Fruit fly (Drosophila melanogaster) whole organism, prepupa: ENCODE measurements around the gene CG13998.
A peak's percentile ranks its signal among the peaks of the same experiment; 100 is the strongest.

Experiments
- Blimp-1 ChIP-seq: fragments of 200-800 bp; sonication (Bioruptor generic); optimal IDR thresholded peaks from 3 replicates; lab custom pipeline; 2017; ENCODE audit warnings: missing biosample characterization, missing genetic modification characterization, mild to moderate bottlenecking, moderate library complexity, missing genetic modification reagents
- CG10669 ChIP-seq: fragments of 200-800 bp; sonication (Bioruptor generic); optimal IDR thresholded peaks from 3 replicates; lab custom pipeline; 2018; ENCODE audit warnings: missing biosample characterization, mild to moderate bottlenecking, missing genetic modification characterization, moderate library complexity
- CG11762 ChIP-seq: fragments of 200-800 bp; sonication (Bioruptor generic); optimal IDR thresholded peaks from 3 replicates; lab custom pipeline; 2016; ENCODE audit warnings: missing biosample characterization, missing genetic modification characterization; ENCODE audit not compliant: insufficient read depth
- CG11902 ChIP-seq: fragments of 200-800 bp; sonication (Bioruptor generic); optimal IDR thresholded peaks from 3 replicates; lab custom pipeline; 2016; ENCODE audit warnings: missing biosample characterization, missing genetic modification characterization
- CG15336 ChIP-seq: fragments of 200-800 bp; sonication (Bioruptor generic); IDR thresholded peaks from 2 replicates; pipeline ENCODE4 v1.3.6; 2022; ENCODE audit warnings: missing biosample characterization, missing genetic modification characterization
- CG1621 ChIP-seq: fragments of 200-800 bp; sonication (Bioruptor generic); optimal IDR thresholded peaks from 3 replicates; lab custom pipeline; 2018; ENCODE audit warnings: missing biosample characterization, mild to moderate bottlenecking, missing genetic modification characterization
- CG16779 ChIP-seq: fragments of 200-800 bp; sonication (Bioruptor generic); optimal IDR thresholded peaks from 3 replicates; lab custom pipeline; 2017; ENCODE audit warnings: missing biosample characterization, mild to moderate bottlenecking, missing genetic modification characterization
- CG31627 ChIP-seq: fragments of 200-800 bp; sonication (Bioruptor generic); optimal IDR thresholded peaks from 3 replicates; lab custom pipeline; 2016; ENCODE audit warnings: missing biosample characterization, missing genetic modification characterization
- CG32006 ChIP-seq: fragments of 200-800 bp; sonication (Bioruptor generic); optimal IDR thresholded peaks from 3 replicates; lab custom pipeline; 2017; ENCODE audit warnings: missing biosample characterization, mild to moderate bottlenecking, missing genetic modification characterization
- CG34406 ChIP-seq: fragments of 200-800 bp; sonication (Bioruptor generic); optimal IDR thresholded peaks from 3 replicates; lab custom pipeline; 2016; ENCODE audit warnings: missing biosample characterization, missing genetic modification characterization
- CG3919 ChIP-seq: fragments of 200-800 bp; sonication (Bioruptor generic); optimal IDR thresholded peaks from 3 replicates; lab custom pipeline; 2016; ENCODE audit warnings: missing biosample characterization, missing genetic modification characterization
- CG4318 ChIP-seq: fragments of 200-800 bp; sonication (Bioruptor generic); optimal IDR thresholded peaks from 3 replicates; lab custom pipeline; 2017; ENCODE audit warnings: missing biosample characterization, mild to moderate bottlenecking, missing genetic modification characterization
- CG6808 ChIP-seq: fragments of 200-800 bp; sonication (Bioruptor generic); optimal IDR thresholded peaks from 3 replicates; lab custom pipeline; 2017; ENCODE audit warnings: missing biosample characterization, missing genetic modification characterization, mild to moderate bottlenecking, moderate library complexity, missing genetic modification reagents
- CG6854 ChIP-seq: fragments of 200-800 bp; sonication (Bioruptor generic); optimal IDR thresholded peaks from 2 replicates; lab custom pipeline; 2017; ENCODE audit warnings: missing biosample characterization, mild to moderate bottlenecking, missing genetic modification characterization
- CG7368 ChIP-seq: fragments of 200-800 bp; sonication (Bioruptor generic); optimal IDR thresholded peaks from 3 replicates; lab custom pipeline; 2016; ENCODE audit warnings: missing biosample characterization, missing genetic modification characterization
- CG8119 ChIP-seq: fragments of 200-800 bp; sonication (Bioruptor generic); IDR thresholded peaks from 3 replicates; pipeline ENCODE4 v1.3.6; 2022; ENCODE audit warnings: missing biosample characterization, missing genetic modification characterization
- CG8319 ChIP-seq: fragments of 200-800 bp; sonication (Bioruptor generic); optimal IDR thresholded peaks from 3 replicates; lab custom pipeline; 2016; ENCODE audit warnings: missing biosample characterization, missing genetic modification characterization
- CG8632 ChIP-seq: fragments of 200-800 bp; sonication (Bioruptor generic); optimal IDR thresholded peaks from 3 replicates; lab custom pipeline; 2016; ENCODE audit warnings: missing biosample characterization, missing genetic modification characterization
- Eip75B ChIP-seq: fragments of 200-800 bp; sonication (Bioruptor generic); optimal IDR thresholded peaks from 3 replicates; lab custom pipeline; 2016; ENCODE audit warnings: missing biosample characterization, missing genetic modification characterization
- Eip78C ChIP-seq: fragments of 200-800 bp; sonication (Bioruptor generic); peaks from one replicate; lab custom pipeline; 2016; ENCODE audit warnings: missing biosample characterization, missing genetic modification characterization
- Eip93F ChIP-seq: fragments of 200-800 bp; sonication (Bioruptor generic); optimal IDR thresholded peaks from 2 replicates; lab custom pipeline; 2016; ENCODE audit warnings: missing biosample characterization, mild to moderate bottlenecking, missing genetic modification characterization
- Ets96B ChIP-seq: fragments of 200-800 bp; optimal IDR thresholded peaks from 2 replicates; lab custom pipeline; 2019; ENCODE audit warnings: missing biosample characterization, mild to moderate bottlenecking, missing genetic modification characterization, moderate library complexity
- Hr38 ChIP-seq: sonication (Bioruptor generic); optimal IDR thresholded peaks from 2 replicates; lab custom pipeline; 2016; ENCODE audit warnings: missing biosample characterization, missing genetic modification characterization
- Hr4 ChIP-seq: fragments of 200-800 bp; sonication (Bioruptor generic); optimal IDR thresholded peaks from 3 replicates; lab custom pipeline; 2016; ENCODE audit warnings: missing biosample characterization, missing genetic modification characterization
- OdsH ChIP-seq: fragments of 200-800 bp; sonication (Bioruptor generic); optimal IDR thresholded peaks from 3 replicates; lab custom pipeline; 2016; ENCODE audit warnings: missing biosample characterization, missing genetic modification characterization
- Smox ChIP-seq: fragments of 200-800 bp; sonication (Bioruptor generic); optimal IDR thresholded peaks from 3 replicates; lab custom pipeline; 2016; ENCODE audit warnings: missing biosample characterization, missing genetic modification characterization
- Sox14 ChIP-seq: fragments of 200-800 bp; sonication (Bioruptor generic); optimal IDR thresholded peaks from 3 replicates; lab custom pipeline; 2016; ENCODE audit warnings: missing biosample characterization, missing genetic modification characterization
- Sox15 ChIP-seq: fragments of 200-800 bp; sonication (Bioruptor generic); optimal IDR thresholded peaks from 3 replicates; lab custom pipeline; 2016; ENCODE audit warnings: missing biosample characterization, missing genetic modification characterization
- achi ChIP-seq: fragments of 200-800 bp; sonication (Bioruptor generic); optimal IDR thresholded peaks from 3 replicates; lab custom pipeline; 2016; ENCODE audit warnings: missing biosample characterization, missing genetic modification characterization
- cyc ChIP-seq: fragments of 200-800 bp; sonication (Bioruptor generic); optimal IDR thresholded peaks from 3 replicates; lab custom pipeline; 2016; ENCODE audit warnings: missing biosample characterization, missing genetic modification characterization
- dsx ChIP-seq: fragments of 200-800 bp; optimal IDR thresholded peaks from 3 replicates; lab custom pipeline; 2019; ENCODE audit warnings: missing biosample characterization, mild to moderate bottlenecking, missing genetic modification characterization, moderate library complexity; ENCODE audit not compliant: poor library complexity, severe bottlenecking
- eg ChIP-seq: fragments of 200-800 bp; sonication (Bioruptor generic); IDR thresholded peaks from 3 replicates; pipeline ENCODE4 v1.3.6; 2022; ENCODE audit warnings: missing biosample characterization, missing genetic modification characterization
- esn ChIP-seq: fragments of 200-800 bp; sonication (Bioruptor generic); optimal IDR thresholded peaks from 2 replicates; lab custom pipeline; 2016; ENCODE audit warnings: missing biosample characterization, mild to moderate bottlenecking, missing genetic modification characterization, moderate library complexity
- fd59A ChIP-seq: fragments of 200-800 bp; sonication (Bioruptor generic); optimal IDR thresholded peaks from 2 replicates; lab custom pipeline; 2017; ENCODE audit warnings: missing biosample characterization, mild to moderate bottlenecking, missing genetic modification characterization, missing genetic modification reagents
- fd85E ChIP-seq: fragments of 200-800 bp; sonication (Bioruptor generic); optimal IDR thresholded peaks from 3 replicates; lab custom pipeline; 2016; ENCODE audit warnings: missing biosample characterization, missing genetic modification characterization
- fkh ChIP-seq: fragments of 200-800 bp; sonication (Bioruptor generic); optimal IDR thresholded peaks from 3 replicates; lab custom pipeline; 2017; ENCODE audit warnings: missing biosample characterization, mild to moderate bottlenecking, missing genetic modification characterization, moderate library complexity
- lz ChIP-seq: fragments of 200-800 bp; sonication (Bioruptor generic); optimal IDR thresholded peaks from 3 replicates; lab custom pipeline; 2016; ENCODE audit warnings: missing biosample characterization, missing genetic modification characterization
- net ChIP-seq: fragments of 200-800 bp; sonication (Bioruptor generic); optimal IDR thresholded peaks from 3 replicates; lab custom pipeline; 2016; ENCODE audit warnings: missing biosample characterization, missing genetic modification characterization
- pdm3 ChIP-seq: fragments of 200-800 bp; sonication (Bioruptor generic); optimal IDR thresholded peaks from 3 replicates; lab custom pipeline; 2016; ENCODE audit warnings: missing biosample characterization, missing genetic modification characterization
- salr ChIP-seq, 2 experiments: fragments of 200-800 bp; sonication (Bioruptor generic); optimal IDR thresholded peaks; 3 replicates each; lab custom pipeline; 2016 to 2018; ENCODE audit warnings: missing biosample characterization in 2 of 2, missing genetic modification characterization in 2 of 2, mild to moderate bottlenecking in 1 of 2
- spab ChIP-seq: fragments of 200-800 bp; sonication (Bioruptor generic); optimal IDR thresholded peaks from 2 replicates; lab custom pipeline; 2017; ENCODE audit warnings: missing biosample characterization, mild to moderate bottlenecking, missing genetic modification characterization, missing genetic modification reagents
- ss ChIP-seq, 2 experiments: fragments of 200-800 bp; sonication (Bioruptor generic); optimal IDR thresholded peaks; 2 replicates in 1 of 2; 3 replicates in 1 of 2; lab custom pipeline; 2017 to 2018; ENCODE audit warnings: mild to moderate bottlenecking in 2 of 2, missing biosample characterization in 2 of 2, missing genetic modification characterization in 2 of 2, moderate library complexity in 1 of 2
- svp ChIP-seq: fragments of 200-800 bp; sonication (Bioruptor generic); peaks from one replicate; lab custom pipeline; 2016; ENCODE audit warnings: missing biosample characterization, missing genetic modification characterization
- topi ChIP-seq: fragments of 200-800 bp; sonication (Bioruptor generic); optimal IDR thresholded peaks from 3 replicates; lab custom pipeline; 2016; ENCODE audit warnings: missing biosample characterization, missing genetic modification characterization

The CG13998 gene

DNA sequence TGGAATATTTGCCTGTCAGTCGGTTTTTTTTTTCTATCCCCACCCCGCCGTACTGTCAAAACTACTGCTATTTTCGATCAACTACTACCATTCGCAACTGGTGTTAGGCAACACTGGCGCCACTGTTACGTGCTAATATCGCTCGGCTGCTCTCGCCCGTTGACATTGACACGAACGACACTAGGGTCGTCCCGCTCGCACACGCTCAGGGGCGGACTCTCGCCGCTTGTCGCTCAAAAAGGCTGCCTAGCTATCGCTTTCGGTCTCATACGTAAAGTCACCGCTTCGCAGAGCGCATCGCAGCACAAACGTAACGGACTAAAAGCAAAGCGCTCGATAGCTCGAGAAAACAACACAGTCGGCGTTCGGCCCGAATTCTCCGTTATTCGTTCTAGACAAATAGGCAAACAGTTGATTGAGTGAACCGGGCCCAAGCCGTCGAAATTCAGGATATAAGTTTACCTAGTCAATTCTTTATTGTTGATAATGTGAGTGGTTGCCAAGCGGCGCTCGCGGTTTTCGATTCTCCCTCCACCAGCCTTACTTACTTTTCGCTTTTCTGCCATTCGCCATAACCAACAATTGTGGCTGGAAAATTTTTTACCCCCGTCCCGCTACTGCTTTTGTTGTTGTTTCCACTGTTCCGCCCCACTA lies 25.8 kb upstream of the CG13998 start (continued):
- TF ChIP-seq fd85E (GFP tag; lab: Kevin White, UChicago): no peak
- peak; percentile 50 for TF ChIP-seq CG6854 (GFP tag; lab: Kevin White, UChicago)
- TF ChIP-seq Hr4 (GFP tag; lab: Kevin White, UChicago): peak; percentile 14
- TF ChIP-seq topi: peak; percentile 35
- TF ChIP-seq CG4318: no peak
- TF ChIP-seq CG7368 (GFP tag; lab: Kevin White, UChicago): peak; percentile 23
- TF ChIP-seq CG31627 (GFP tag; lab: Kevin White, UChicago): no peak
- TF ChIP-seq CG1621 (tag; lab: Kevin White, UChicago): peak; percentile 88
- TF ChIP-seq OdsH (GFP tag; lab: Kevin White, UChicago): peak; percentile 23
- TF ChIP-seq dsx (GFP tag; lab: Kevin White, UChicago): peak; percentile 45
- peak; percentile 86 for TF ChIP-seq Eip78C (GFP tag; lab: Kevin White, UChicago)
- peak; percentile 14 to 57 for TF ChIP-seq ss (GFP tag; optimal IDR thresholded peaks at IDR 0.05; lab: Kevin White, UChicago)
- TF ChIP-seq Sox15: no peak
- peak; percentile 28 for TF ChIP-seq CG6808 (GFP tag; lab: Kevin White, UChicago)
- TF ChIP-seq Smox (GFP tag; lab: Kevin White, UChicago): peak; percentile 22
- TF ChIP-seq CG11902 (GFP tag; lab: Kevin White, UChicago): peak; percentile 53
- peak; percentile 95 for TF ChIP-seq achi
- TF ChIP-seq Eip75B (GFP tag; lab: Kevin White, UChicago): peak; percentile 48
- TF ChIP-seq CG10669 (GFP tag; lab: Kevin White, UChicago): peak; percentile 4
- TF ChIP-seq fd59A (GFP tag; lab: Kevin White, UChicago): peak; percentile 33
- peak; percentile 16 for TF ChIP-seq CG32006 (GFP tag; lab: Kevin White, UChicago)
- no peak for TF ChIP-seq CG34406 (GFP tag; lab: Kevin White, UChicago)

DNA sequence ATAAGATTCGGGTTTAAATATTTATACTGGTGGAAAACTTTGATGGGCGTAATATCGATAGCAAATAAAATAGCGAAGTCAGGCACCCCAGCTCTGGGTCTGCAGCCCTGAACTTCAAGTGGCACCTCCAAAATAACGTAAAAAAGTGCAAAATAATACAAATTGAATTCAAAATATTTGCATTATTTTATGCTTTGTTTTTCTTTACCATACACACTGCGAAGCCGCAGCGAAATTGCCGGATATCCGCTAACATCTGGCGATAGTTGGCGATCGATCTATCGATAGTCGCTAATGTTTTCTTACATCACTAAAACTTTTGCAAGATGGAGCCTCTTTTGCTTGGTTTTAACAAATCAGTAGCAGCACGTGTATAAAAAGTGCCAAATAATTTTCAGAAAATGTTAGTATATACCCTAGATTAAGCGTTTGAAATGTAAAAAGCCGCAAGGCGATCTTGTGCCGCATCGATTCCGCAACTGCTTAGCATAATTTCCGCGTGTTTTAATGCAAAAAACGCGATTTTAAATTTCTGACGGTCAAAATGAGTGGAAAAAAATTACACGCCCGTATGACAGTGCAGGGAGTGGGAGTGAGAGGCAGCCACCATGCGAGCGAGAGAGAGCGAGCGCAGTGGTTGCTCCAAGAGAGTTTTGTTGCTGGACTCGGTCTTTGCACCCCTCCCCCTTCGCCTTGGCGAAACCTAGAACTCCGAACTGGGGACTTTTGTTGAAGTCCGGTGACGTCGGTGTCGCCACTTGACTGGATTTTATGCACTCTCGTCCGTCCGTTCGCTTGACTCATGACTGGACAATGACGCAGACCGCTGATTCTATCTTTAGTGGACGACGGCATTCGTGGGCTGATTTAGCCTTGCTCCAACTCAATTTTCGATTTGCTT lies 25.1 kb upstream of the CG13998 start, which contains the start of gene eIF4A:
eIF4A (plus strand) TSS at position 332 of the 901 bp plus-strand sequence.
- TF ChIP-seq Eip75B (GFP tag; lab: Kevin White, UChicago) (no peak), cyc (GFP tag; lab: Kevin White, UChicago) (no peak), fkh (peak; percentile 93), CG8319 (GFP tag; lab: Kevin White, UChicago) (no peak), CG8632 (no peak), CG34406 (GFP tag; lab: Kevin White, UChicago) (no peak), Blimp-1 (GFP tag; lab: Kevin White, UChicago) (no peak), esn (no peak), CG15336 (GFP tag; lab: Robert Waterston, UW) (no peak), svp (GFP tag; lab: Kevin White, UChicago) (peak; percentile 43), Sox14 (GFP tag; lab: Kevin White, UChicago) (no peak), dsx (GFP tag; lab: Kevin White, UChicago) (no peak), pdm3 (GFP tag; lab: Kevin White, UChicago) (no peak), fd59A (GFP tag; lab: Kevin White, UChicago) (no peak), Hr4 (GFP tag; lab: Kevin White, UChicago) (no peak), Ets96B (tag; lab: Kevin White, UChicago) (no peak), spab (GFP tag; lab: Kevin White, UChicago) (no peak), CG11762 (no peak), eg (no peak), CG10669 (GFP tag; lab: Kevin White, UChicago) (no peak), Eip93F (GFP tag; lab: Kevin White, UChicago) (no peak), lz (GFP tag; lab: Kevin White, UChicago) (peak; percentile 1), CG16779 (tag; lab: Kevin White, UChicago) (peak; percentile 49), Sox15 (no peak), CG4318 (no peak), Hr38 (GFP tag; lab: Kevin White, UChicago) (no peak), CG7368 (GFP tag; lab: Kevin White, UChicago) (no peak), CG1621 (tag; lab: Kevin White, UChicago) (no peak), CG3919 (GFP tag; lab: Kevin White, UChicago) (peak; percentile 15), salr (GFP tag; optimal IDR thresholded peaks at IDR 0.05; lab: Kevin White, UChicago) (peak in 1 of 2 experiments; percentile 7), CG6854 (GFP tag; lab: Kevin White, UChicago) (no peak), CG11902 (GFP tag; lab: Kevin White, UChicago) (no peak), net (GFP tag; lab: Kevin White, UChicago) (no peak), CG8119 (GFP tag; lab: Robert Waterston, UW) (no peak), topi (peak; percentile 8), Eip78C (GFP tag; lab: Kevin White, UChicago) (peak; percentile 64)
